Worm (Caenorhabditis elegans): ENCODE data around the gene copz-1.
"Not testable (repeated sequence)": the region's sequence is repeated elsewhere in the genome, so short reads cannot be mapped to it uniquely, and the experiment has no call there.

- TF ChIP-seq dao-5, him-1 (tag; optimal IDR thresholded peaks at IDR 0.05): not testable (repeated sequence)
Measured at ce11 chrII:10904379-10904778, 31.7 kb downstream of the copz-1 start, which contains the start of gene sra-12.

Measured in whole organism, L4/young adult.